Worm (Caenorhabditis elegans) whole organism, young adult: Measurements from ENCODE around the gene F07F6.1.

Experiments
- Y53G8AR.9 ChIP-seq: fragments of 200-800 bp; sonication (Bioruptor generic); conservative IDR thresholded peaks from 2 replicates; pipeline ENCODE4 v1.3.6; 2022; ENCODE audit warnings: missing genetic modification reagents, missing genetic modification characterization, missing compliant biosample characterization
- akir-1 ChIP-seq: fragments of 200-800 bp; sonication (Bioruptor generic); optimal IDR thresholded peaks from 2 replicates; lab custom pipeline; 2018; ENCODE audit warnings: mild to moderate bottlenecking, missing genetic modification characterization, moderate library complexity, missing compliant biosample characterization
- ceh-100 ChIP-seq: fragments of 200-800 bp; sonication (Bioruptor generic); IDR thresholded peaks from 2 replicates; pipeline ENCODE4 v1.3.6; 2022; ENCODE audit warnings: missing genetic modification reagents, missing genetic modification characterization, missing compliant biosample characterization
- madf-6 ChIP-seq: fragments of 200-800 bp; sonication (Bioruptor generic); IDR thresholded peaks from 2 replicates; pipeline ENCODE4 v1.3.6; 2022; ENCODE audit warnings: missing genetic modification reagents, missing genetic modification characterization, missing compliant biosample characterization
- nfya-1 ChIP-seq: sonication (generic microtip); optimal IDR thresholded peaks from 2 replicates; lab custom pipeline; 2017; ENCODE audit warnings: antibody characterized with exemption, missing compliant biosample characterization, missing genetic modification characterization, borderline replicate concordance; ENCODE audit not compliant: insufficient read depth
- nhr-27 ChIP-seq: fragments of 200-800 bp; sonication (Bioruptor generic); optimal IDR thresholded peaks from 2 replicates; lab custom pipeline; 2018; ENCODE audit warnings: mild to moderate bottlenecking, missing genetic modification characterization, moderate library complexity, missing compliant biosample characterization
- nhr-80 ChIP-seq: sonication (generic microtip); optimal IDR thresholded peaks from 2 replicates; lab custom pipeline; 2016; ENCODE audit warnings: missing genetic modification characterization, missing compliant biosample characterization

DNA sequence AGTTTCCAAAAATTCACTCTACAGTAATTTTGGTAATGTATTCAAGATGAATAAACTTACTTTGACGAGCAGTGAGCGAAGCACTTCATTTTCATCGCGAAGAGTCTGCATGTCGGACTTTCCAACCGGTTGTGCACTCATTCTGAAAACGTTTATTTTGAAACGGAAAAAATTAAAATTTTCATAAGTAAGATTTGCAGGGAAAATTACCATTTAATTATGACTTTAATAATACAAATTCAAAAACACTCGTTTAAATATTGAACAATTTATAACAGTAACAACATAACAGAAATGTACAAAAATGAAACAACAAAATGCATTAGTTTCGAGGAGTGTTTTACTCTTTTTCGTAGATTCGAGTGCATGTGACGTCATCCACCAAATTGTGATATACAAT is 25.2 kb upstream of the F07F6.1 start, which contains the start of the genes EEED8.13 and EEED8.18:
- TF ChIP-seq madf-6 (GFP tag; lab: Robert Waterston, UW) = no peak
- no peak for TF ChIP-seq akir-1
- TF ChIP-seq ceh-100 (GFP tag; lab: Robert Waterston, UW) = no peak
- no peak for TF ChIP-seq nhr-27 (tag; lab: Kevin White, UChicago)
- TF ChIP-seq nfya-1 = no peak
- no peak for TF ChIP-seq Y53G8AR.9 (GFP tag; lab: Robert Waterston, UW)
- no peak for TF ChIP-seq nhr-80
